Worm (Caenorhabditis elegans) whole organism, midembryonic: ENCODE results near the gene F12A10.1.

Experiments
- cog-1 ChIP-seq: sonication (generic microtip); optimal IDR thresholded peaks from 2 replicates; lab custom pipeline; 2016; ENCODE audit warnings: missing genetic modification characterization, missing compliant biosample characterization
- flt-1 ChIP-seq: fragments of 200-800 bp; sonication (Bioruptor generic); IDR thresholded peaks from 2 replicates; pipeline ENCODE4 v1.3.6; 2022; ENCODE audit warnings: missing genetic modification characterization, missing compliant biosample characterization
- klf-2 ChIP-seq: fragments of 200-800 bp; sonication (Bioruptor generic); conservative IDR thresholded peaks from 2 replicates; pipeline ENCODE4 v1.3.6; 2022; ENCODE audit warnings: missing genetic modification reagents, missing genetic modification characterization, missing compliant biosample characterization
- ref-1 ChIP-seq: fragments of 200-800 bp; sonication (Bioruptor generic); conservative IDR thresholded peaks from 2 replicates; pipeline ENCODE4 v1.3.6; 2022; ENCODE audit warnings: missing genetic modification reagents, missing genetic modification characterization, missing compliant biosample characterization
- tab-1 ChIP-seq: fragments of 200-800 bp; sonication (Bioruptor generic); IDR thresholded peaks from 2 replicates; pipeline ENCODE4 v1.3.6; 2022; ENCODE audit warnings: missing genetic modification characterization, missing compliant biosample characterization
- ztf-23 ChIP-seq: fragments of 200-800 bp; sonication (Bioruptor generic); IDR thresholded peaks from 2 replicates; pipeline ENCODE4 v1.3.6; 2022; ENCODE audit warnings: missing genetic modification reagents, missing genetic modification characterization, missing compliant biosample characterization
- ztf-29 ChIP-seq: fragments of 200-800 bp; sonication (Bioruptor generic); IDR thresholded peaks from 2 replicates; pipeline ENCODE4 v1.3.6; 2022; ENCODE audit warnings: missing genetic modification reagents, missing genetic modification characterization, missing compliant biosample characterization

ce11 chrII:5544145-5544515, 47.8 kb downstream of the F12A10.1 start:
- TF ChIP-seq ztf-29 (GFP tag; lab: Robert Waterston, UW) (no peak), klf-2 (no peak), ztf-23 (GFP tag; lab: Robert Waterston, UW) (no peak), flt-1 (no peak), tab-1 (GFP tag; lab: Robert Waterston, UW) (no peak), cog-1 (tag; lab: Kevin White, UChicago) (no peak), ref-1 (GFP tag; lab: Robert Waterston, UW) (no peak)
